Fruit fly (Drosophila melanogaster) whole organism, embryonic: ENCODE results near the gene CG10063.

Experiments
- Aef1 ChIP-seq: fragments of 200-800 bp; sonication (Bioruptor generic); IDR thresholded peaks from 3 replicates; pipeline ENCODE4 v1.3.6; 2022; ENCODE audit warnings: missing biosample characterization, missing genetic modification characterization
- Atf3 ChIP-seq: fragments of 200-800 bp; sonication (Bioruptor generic); optimal IDR thresholded peaks from 3 replicates; lab custom pipeline; 2016; ENCODE audit warnings: missing biosample characterization, missing genetic modification characterization
- B-H1 ChIP-seq: fragments of 200-800 bp; sonication (Bioruptor generic); IDR thresholded peaks from 3 replicates; pipeline ENCODE4 v1.3.6; 2022; ENCODE audit warnings: missing biosample characterization, missing genetic modification characterization
- CG10431 ChIP-seq: fragments of 200-800 bp; sonication (Bioruptor generic); optimal IDR thresholded peaks from 3 replicates; lab custom pipeline; 2018; ENCODE audit warnings: missing biosample characterization, mild to moderate bottlenecking, missing genetic modification characterization
- CG11504 ChIP-seq: fragments of 200-800 bp; sonication (Bioruptor generic); optimal IDR thresholded peaks from 3 replicates; lab custom pipeline; 2019; ENCODE audit warnings: missing biosample characterization, mild to moderate bottlenecking, missing genetic modification characterization, moderate library complexity
- CG13424 ChIP-seq: fragments of 200-800 bp; sonication (Bioruptor generic); optimal IDR thresholded peaks from 2 replicates; lab custom pipeline; 2019; ENCODE audit warnings: missing biosample characterization, mild to moderate bottlenecking, missing genetic modification characterization, moderate library complexity
- CG13775 ChIP-seq: fragments of 200-800 bp; sonication (Bioruptor generic); optimal IDR thresholded peaks from 3 replicates; lab custom pipeline; 2017; ENCODE audit warnings: missing biosample characterization, mild to moderate bottlenecking, missing genetic modification characterization
- CG14667 ChIP-seq: fragments of 200-800 bp; sonication (Bioruptor generic); IDR thresholded peaks from 2 replicates; pipeline ENCODE4 v1.3.6; 2022; ENCODE audit warnings: missing biosample characterization, missing genetic modification characterization
- CG15479 ChIP-seq: fragments of 200-800 bp; sonication (Bioruptor generic); optimal IDR thresholded peaks from 3 replicates; lab custom pipeline; 2019; ENCODE audit warnings: missing biosample characterization, mild to moderate bottlenecking, missing genetic modification characterization, moderate library complexity
- CG15514 ChIP-seq: fragments of 200-800 bp; sonication (Bioruptor generic); optimal IDR thresholded peaks from 3 replicates; lab custom pipeline; 2017; ENCODE audit warnings: missing biosample characterization, missing genetic modification characterization, mild to moderate bottlenecking, moderate library complexity, missing genetic modification reagents
- CG1602 ChIP-seq: fragments of 200-800 bp; sonication (Bioruptor generic); optimal IDR thresholded peaks from 3 replicates; lab custom pipeline; 2016; ENCODE audit warnings: missing biosample characterization, missing genetic modification characterization
- CG16863 ChIP-seq: fragments of 200-800 bp; sonication (Bioruptor generic); optimal IDR thresholded peaks from 3 replicates; lab custom pipeline; 2016; ENCODE audit warnings: missing biosample characterization, missing genetic modification characterization
- CG17612 ChIP-seq: fragments of 200-800 bp; sonication (Bioruptor generic); IDR thresholded peaks from 2 replicates; pipeline ENCODE4 v1.3.6; 2022; ENCODE audit warnings: missing biosample characterization, missing genetic modification characterization
- CG18599 ChIP-seq: fragments of 200-800 bp; sonication (Bioruptor generic); optimal IDR thresholded peaks from 3 replicates; lab custom pipeline; 2017; ENCODE audit warnings: missing biosample characterization, missing genetic modification characterization, mild to moderate bottlenecking, moderate library complexity, missing genetic modification reagents
- CG31388 ChIP-seq: fragments of 200-800 bp; sonication (Bioruptor generic); optimal IDR thresholded peaks from 2 replicates; lab custom pipeline; 2016; ENCODE audit warnings: missing biosample characterization, missing genetic modification characterization
- CG5245 ChIP-seq: fragments of 200-800 bp; sonication (Bioruptor generic); optimal IDR thresholded peaks from 3 replicates; lab custom pipeline; 2016; ENCODE audit warnings: missing biosample characterization, missing genetic modification characterization
- CG8388 ChIP-seq: fragments of 200-800 bp; sonication (Bioruptor generic); optimal IDR thresholded peaks from 2 replicates; lab custom pipeline; 2019; ENCODE audit warnings: missing biosample characterization, mild to moderate bottlenecking, missing genetic modification characterization, moderate library complexity
- Doc3 ChIP-seq: fragments of 200-800 bp; sonication (Bioruptor generic); IDR thresholded peaks from 3 replicates; pipeline ENCODE4 v1.3.6; 2022; ENCODE audit warnings: missing biosample characterization, missing genetic modification characterization; ENCODE audit not compliant: partially characterized antibody
- Ets97D ChIP-seq: fragments of 200-800 bp; sonication (Bioruptor generic); optimal IDR thresholded peaks from 3 replicates; lab custom pipeline; 2016; ENCODE audit warnings: missing biosample characterization, missing genetic modification characterization
- Fer2 ChIP-seq: fragments of 200-800 bp; sonication (Bioruptor generic); optimal IDR thresholded peaks from 2 replicates; lab custom pipeline; 2018; ENCODE audit warnings: missing biosample characterization, mild to moderate bottlenecking, missing genetic modification characterization, moderate library complexity
- Fer3 ChIP-seq: fragments of 200-800 bp; sonication (Bioruptor generic); optimal IDR thresholded peaks from 2 replicates; lab custom pipeline; 2018; ENCODE audit warnings: missing biosample characterization, mild to moderate bottlenecking, missing genetic modification characterization, moderate library complexity
- Gug ChIP-seq: fragments of 200-800 bp; sonication (Bioruptor generic); IDR thresholded peaks from 4 replicates; pipeline ENCODE4 v1.3.6; 2022; ENCODE audit warnings: missing biosample characterization, missing genetic modification characterization
- Hr39 ChIP-seq: fragments of >200 bp; optimal IDR thresholded peaks from 2 replicates; lab custom pipeline; 2017
- Jarid2 ChIP-seq: fragments of 200-800 bp; sonication (Bioruptor generic); optimal IDR thresholded peaks from 3 replicates; lab custom pipeline; 2017; ENCODE audit warnings: mild to moderate bottlenecking, missing biosample characterization, missing genetic modification reagents, missing genetic modification characterization
- NC2α ChIP-seq: fragments of 200-800 bp; sonication (Bioruptor generic); optimal IDR thresholded peaks from 2 replicates; lab custom pipeline; 2016; ENCODE audit warnings: missing biosample characterization, missing genetic modification characterization
- Rx ChIP-seq: fragments of 200-800 bp; sonication (Bioruptor generic); IDR thresholded peaks from 2 replicates; pipeline ENCODE4 v1.3.6; 2022; ENCODE audit warnings: missing biosample characterization, missing genetic modification characterization
- Vsx1 ChIP-seq: fragments of 200-800 bp; sonication (Bioruptor generic); optimal IDR thresholded peaks from 2 replicates; lab custom pipeline; 2017; ENCODE audit warnings: missing biosample characterization, mild to moderate bottlenecking, missing genetic modification characterization, missing genetic modification reagents
- ac ChIP-seq: fragments of 200-800 bp; sonication (Bioruptor generic); optimal IDR thresholded peaks from 3 replicates; lab custom pipeline; 2017; ENCODE audit warnings: missing biosample characterization, mild to moderate bottlenecking, missing genetic modification characterization
- chinmo ChIP-seq: fragments of 200-800 bp; sonication (Bioruptor generic); IDR thresholded peaks from 4 replicates; pipeline ENCODE4 v1.3.6; 2022; ENCODE audit warnings: missing biosample characterization, missing genetic modification characterization; ENCODE audit not compliant: partially characterized antibody
- chm ChIP-seq: fragments of 200-800 bp; sonication (Bioruptor generic); IDR thresholded peaks from 2 replicates; pipeline ENCODE4 v1.3.6; 2022; ENCODE audit warnings: missing biosample characterization, missing genetic modification characterization
- crol ChIP-seq: fragments of 200-800 bp; sonication (Bioruptor generic); IDR thresholded peaks from 2 replicates; pipeline ENCODE4 v1.3.6; 2022; ENCODE audit warnings: missing biosample characterization, missing genetic modification characterization
- crp ChIP-seq, 2 experiments: fragments of 200-800 bp; sonication (Bioruptor generic); optimal IDR thresholded peaks; 2 replicates in 1 of 2; 3 replicates in 1 of 2; lab custom pipeline; 2017; ENCODE audit warnings: missing biosample characterization in 2 of 2, missing genetic modification characterization in 2 of 2, mild to moderate bottlenecking in 1 of 2, moderate library complexity in 1 of 2
- ftz-f1 ChIP-seq: fragments of 200-800 bp; sonication (Bioruptor generic); optimal IDR thresholded peaks from 2 replicates; lab custom pipeline; 2016; ENCODE audit warnings: missing biosample characterization, missing genetic modification characterization
- her ChIP-seq: fragments of 200-800 bp; sonication (Bioruptor generic); optimal IDR thresholded peaks from 2 replicates; lab custom pipeline; 2016; ENCODE audit warnings: missing biosample characterization, missing genetic modification characterization
- inv ChIP-seq: fragments of 200-800 bp; sonication (Bioruptor generic); IDR thresholded peaks from 2 replicates; pipeline ENCODE4 v1.3.6; 2022; ENCODE audit warnings: missing biosample characterization, missing genetic modification characterization; ENCODE audit not compliant: partially characterized antibody
- jumu ChIP-seq: fragments of 200-800 bp; sonication (Bioruptor generic); optimal IDR thresholded peaks from 3 replicates; lab custom pipeline; 2016; ENCODE audit warnings: missing biosample characterization, missing genetic modification characterization
- ken ChIP-seq: fragments of 200-800 bp; sonication (Bioruptor generic); IDR thresholded peaks from 3 replicates; pipeline ENCODE4 v1.3.6; 2022; ENCODE audit warnings: missing biosample characterization, missing genetic modification characterization
- luna ChIP-seq: fragments of 200-800 bp; sonication (Bioruptor generic); optimal IDR thresholded peaks from 2 replicates; lab custom pipeline; 2016; ENCODE audit warnings: missing biosample characterization, missing genetic modification characterization
- mam ChIP-seq: fragments of 200-800 bp; sonication (Bioruptor generic); optimal IDR thresholded peaks from 3 replicates; lab custom pipeline; 2016; ENCODE audit warnings: missing biosample characterization, missing genetic modification characterization
- nau ChIP-seq: fragments of 200-800 bp; sonication (Bioruptor generic); optimal IDR thresholded peaks from 3 replicates; lab custom pipeline; 2017; ENCODE audit warnings: missing biosample characterization, mild to moderate bottlenecking, missing genetic modification characterization, missing genetic modification reagents
- oc ChIP-seq: fragments of 200-800 bp; sonication (Bioruptor generic); optimal IDR thresholded peaks from 2 replicates; lab custom pipeline; 2018; ENCODE audit warnings: missing biosample characterization, mild to moderate bottlenecking, missing genetic modification characterization, moderate library complexity
- org-1 ChIP-seq: fragments of 200-800 bp; sonication (Bioruptor generic); optimal IDR thresholded peaks from 2 replicates; lab custom pipeline; 2017; ENCODE audit warnings: missing biosample characterization, missing genetic modification characterization
- otp ChIP-seq: fragments of 200-800 bp; sonication (Bioruptor generic); IDR thresholded peaks from 3 replicates; pipeline ENCODE4, ENCODE4 v1.3.6; 2022; ENCODE audit warnings: missing biosample characterization, missing genetic modification characterization
- pan ChIP-seq, 4 experiments: fragments of >200 bp in 3 of 4; fragments of 200-800 bp in 1 of 4; sonication (Bioruptor generic) in 1 of 4; optimal IDR thresholded peaks in 3 of 4; IDR thresholded peaks in 1 of 4; 2 replicates each; pipeline versions ENCODE4 v1.3.6 to Lab custom; 2017 to 2022; ENCODE audit warnings: missing biosample characterization in 2 of 4, missing genetic modification characterization in 2 of 4, mixed read lengths in 1 of 4
- scrt ChIP-seq: fragments of 200-800 bp; sonication (Bioruptor generic); optimal IDR thresholded peaks from 2 replicates; lab custom pipeline; 2018; ENCODE audit warnings: missing biosample characterization, mild to moderate bottlenecking, missing genetic modification characterization, moderate library complexity
- ssp ChIP-seq: fragments of 200-800 bp; sonication (Bioruptor generic); IDR thresholded peaks from 2 replicates; pipeline ENCODE4 v1.3.6; 2022; ENCODE audit warnings: missing biosample characterization, missing genetic modification characterization
- tap ChIP-seq: fragments of 200-800 bp; optimal IDR thresholded peaks from 3 replicates; lab custom pipeline; 2019; ENCODE audit warnings: missing biosample characterization, mild to moderate bottlenecking, missing genetic modification characterization, moderate library complexity
- z ChIP-seq: fragments of 200-800 bp; sonication (Bioruptor generic); IDR thresholded peaks from 3 replicates; pipeline ENCODE4 v1.3.6; 2022; ENCODE audit warnings: missing biosample characterization, missing genetic modification characterization

CG10063 gene

DNA sequence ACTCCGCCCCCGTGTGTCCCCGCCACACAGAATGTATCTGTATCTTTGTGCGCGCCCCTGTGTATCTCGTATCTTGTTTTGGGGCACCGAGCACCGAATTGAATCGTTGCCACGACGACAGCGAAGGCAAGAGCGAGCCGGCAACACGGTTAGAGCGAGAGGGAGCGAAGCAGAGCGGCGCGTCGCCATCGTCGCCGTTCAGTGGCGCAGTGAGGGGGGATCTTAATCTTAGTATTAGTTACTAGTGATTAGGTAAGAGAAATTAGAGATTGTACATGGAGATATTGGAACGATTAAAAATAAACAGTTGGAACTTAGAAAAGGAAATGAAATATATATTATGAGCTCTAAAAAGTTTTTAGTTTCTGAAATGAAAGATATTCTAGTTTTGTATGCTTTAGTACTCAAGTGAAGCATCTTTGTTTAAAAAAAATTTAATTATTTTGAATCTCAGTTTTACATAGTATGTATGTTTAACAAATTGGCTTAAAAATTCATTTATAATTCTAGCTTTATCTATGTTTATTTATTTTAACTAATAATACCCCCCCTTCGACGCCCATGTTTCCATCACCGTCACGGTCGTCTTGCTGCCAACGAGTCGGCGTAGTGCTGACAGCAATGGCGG is 16.8 kb upstream of the CG10063 start (continued):
- peak; percentile 88 for TF ChIP-seq org-1
- TF ChIP-seq CG17612 (GFP tag; lab: Robert Waterston, UW): peak; percentile 52; the same call in 1 of the 2 replicates
- peak; percentile 79 for TF ChIP-seq Jarid2 (GFP tag; lab: Kevin White, UChicago)
- peak; percentile 66 for TF ChIP-seq ftz-f1
- TF ChIP-seq CG15479 (GFP tag; lab: Kevin White, UChicago): peak; percentile 9
- TF ChIP-seq Atf3: peak; percentile 62
- peak; percentile 64 for TF ChIP-seq CG16863
- no peak for TF ChIP-seq Ets97D (GFP tag; lab: Kevin White, UChicago)
- TF ChIP-seq chinmo: no peak
- TF ChIP-seq Doc3 (GFP tag; lab: Robert Waterston, UW): no peak; the same call in 2 of the 3 replicates
- 0 out of 3 replicates have a peak, but pooled peaks have one; percentile 33 for TF ChIP-seq ken (GFP tag; lab: Robert Waterston, UW)
- TF ChIP-seq inv (GFP tag; lab: Robert Waterston, UW): no peak
- no peak for TF ChIP-seq luna (GFP tag; lab: Kevin White, UChicago)
- TF ChIP-seq NC2α (GFP tag; lab: Kevin White, UChicago): no peak
- peak; percentile 68 for TF ChIP-seq B-H1 (GFP tag; lab: Robert Waterston, UW)
- TF ChIP-seq jumu (GFP tag; lab: Kevin White, UChicago): peak; percentile 59
- TF ChIP-seq otp (GFP tag; lab: Robert Waterston, UW): 0 out of 3 replicates have a peak, but pooled peaks have one; percentile 19
- peak; percentile 65 for TF ChIP-seq ac (GFP tag; lab: Kevin White, UChicago)
- peak; percentile 38; the same call in 1 of the 2 replicates for TF ChIP-seq Rx (GFP tag; lab: Robert Waterston, UW)
- peak; percentile 65 for TF ChIP-seq Gug
- TF ChIP-seq CG13424: peak; percentile 94
- peak; percentile 53 for TF ChIP-seq CG5245 (GFP tag; lab: Kevin White, UChicago)
- no peak for TF ChIP-seq z
- TF ChIP-seq Hr39 (lab: Kevin White, UChicago): no peak
- TF ChIP-seq tap (tag; lab: Kevin White, UChicago): peak; percentile 90
- peak in 1 of 2 experiments; percentile 45 for TF ChIP-seq crp (GFP tag; optimal IDR thresholded peaks at IDR 0.05; lab: Kevin White, UChicago)
- TF ChIP-seq CG15514: peak; percentile 63
- TF ChIP-seq ssp (GFP tag; lab: Robert Waterston, UW): peak; percentile 79; the same call in 1 of the 2 replicates
- peak; percentile 68 for TF ChIP-seq Fer2 (tag; lab: Kevin White, UChicago)
- TF ChIP-seq Aef1 (GFP tag; lab: Robert Waterston, UW): peak; percentile 81
- TF ChIP-seq CG1602: peak; percentile 87
- peak; percentile 96 for TF ChIP-seq CG11504
- peak; percentile 68 for TF ChIP-seq crol (GFP tag; lab: Robert Waterston, UW)
- peak; percentile 15; the same call in 1 of the 2 replicates for TF ChIP-seq chm (GFP tag; lab: Robert Waterston, UW)
- no peak for TF ChIP-seq pan (optimal IDR thresholded peaks at IDR 0.05; lab: Kevin White, UChicago)
- TF ChIP-seq pan (GFP tag; optimal IDR thresholded peaks at IDR 0.05 in 1 of 2, IDR thresholded peaks at IDR 0.05 in 1 of 2): peak in 1 of 2 experiments; percentile 85
- TF ChIP-seq mam: peak; percentile 77
- peak; percentile 65 for TF ChIP-seq CG10431
- TF ChIP-seq CG13775: peak; percentile 91
- TF ChIP-seq oc: peak; percentile 70
- TF ChIP-seq CG8388 (GFP tag; lab: Kevin White, UChicago): peak; percentile 91
- TF ChIP-seq scrt: peak; percentile 85
- TF ChIP-seq nau (GFP tag; lab: Kevin White, UChicago): peak; percentile 94
- TF ChIP-seq CG18599 (GFP tag; lab: Kevin White, UChicago): peak; percentile 95
- peak; percentile 84 for TF ChIP-seq Fer3 (tag; lab: Kevin White, UChicago)
- peak; percentile 31 for TF ChIP-seq her (GFP tag; lab: Kevin White, UChicago)
- TF ChIP-seq Vsx1 (GFP tag; lab: Kevin White, UChicago): peak; percentile 78
- TF ChIP-seq CG31388 (GFP tag; lab: Kevin White, UChicago): peak; percentile 80
- TF ChIP-seq CG14667: peak; percentile 88
